Worm (Caenorhabditis elegans) whole organism, late embryonic: ENCODE data around the gene F53F1.4.
A peak's percentile ranks its signal among the peaks of the same experiment; 100 is the strongest.

Experiments used
- C38D4.7 ChIP-seq: fragments of 200-800 bp; sonication (Bioruptor generic); optimal IDR thresholded peaks from 2 replicates; lab custom pipeline; 2018; ENCODE audit warnings: mild to moderate bottlenecking, missing genetic modification characterization, moderate library complexity, missing compliant biosample characterization
- K02D7.2 ChIP-seq: sonication (generic microtip); optimal IDR thresholded peaks from 2 replicates; lab custom pipeline; 2017; ENCODE audit warnings: mild to moderate bottlenecking, missing genetic modification characterization, missing compliant biosample characterization
- ama-1 ChIP-seq: fragments of 150-350 bp; optimal IDR thresholded peaks from 2 replicates; lab custom pipeline; 2014
- ceh-31 ChIP-seq: sonication (generic microtip); optimal IDR thresholded peaks from 2 replicates; lab custom pipeline; 2016; ENCODE audit warnings: missing genetic modification characterization, missing compliant biosample characterization
- ceh-9 ChIP-seq: sonication (generic microtip); optimal IDR thresholded peaks from 2 replicates; lab custom pipeline; 2016; ENCODE audit warnings: mild to moderate bottlenecking, missing genetic modification characterization, inconsistent platforms, missing compliant biosample characterization
- che-1 ChIP-seq: sonication (generic microtip); optimal IDR thresholded peaks from 2 replicates; lab custom pipeline; 2016; ENCODE audit warnings: mild to moderate bottlenecking, missing genetic modification characterization, missing compliant biosample characterization
- elt-2 ChIP-seq: sonication (generic microtip); optimal IDR thresholded peaks from 2 replicates; lab custom pipeline; 2016; ENCODE audit warnings: missing genetic modification reagents, missing genetic modification characterization, missing compliant biosample characterization
- hlh-13 ChIP-seq: fragments of 200-800 bp; sonication (Bioruptor generic); optimal IDR thresholded peaks from 2 replicates; lab custom pipeline; 2018; ENCODE audit warnings: mild to moderate bottlenecking, missing genetic modification characterization, missing compliant biosample characterization
- hlh-15 ChIP-seq: sonication (generic microtip); optimal IDR thresholded peaks from 2 replicates; lab custom pipeline; 2016; ENCODE audit warnings: missing genetic modification characterization, missing compliant biosample characterization
- odd-2 ChIP-seq: sonication (generic microtip); optimal IDR thresholded peaks from 2 replicates; lab custom pipeline; 2017; ENCODE audit warnings: antibody characterized with exemption, mild to moderate bottlenecking, missing genetic modification characterization, missing compliant biosample characterization
- sox-4 ChIP-seq: sonication (generic microtip); optimal IDR thresholded peaks from 2 replicates; lab custom pipeline; 2017; ENCODE audit warnings: mild to moderate bottlenecking, missing genetic modification characterization, inconsistent platforms, missing compliant biosample characterization
- unc-86 ChIP-seq: sonication (generic microtip); optimal IDR thresholded peaks from 2 replicates; lab custom pipeline; 2016; ENCODE audit warnings: missing genetic modification characterization, missing compliant biosample characterization

- TF ChIP-seq elt-2 (tag; lab: Kevin White, UChicago) (no peak), odd-2 (tag; lab: Kevin White, UChicago) (no peak), hlh-13 (no peak), ceh-31 (peak; percentile 12), unc-86 (tag; lab: Kevin White, UChicago) (no peak), ceh-9 (tag; lab: Kevin White, UChicago) (no peak), hlh-15 (tag; lab: Kevin White, UChicago) (no peak), ama-1 (no peak), sox-4 (tag; lab: Kevin White, UChicago) (no peak), K02D7.2 (tag; lab: Kevin White, UChicago) (no peak), C38D4.7 (no peak), che-1 (no peak)
These were observed 9.2 kb upstream of the F53F1.4 start for ce11 chrV:13401669-13402068.
